Worm (Caenorhabditis elegans) whole organism, L2 larva: ENCODE measurements around the gene nspg-6.

ENCODE experiments used
- R02D3.7 ChIP-seq: fragments of 150-350 bp; optimal IDR thresholded peaks from 2 replicates; lab custom pipeline; 2014; ENCODE audit warnings: missing biosample characterization, missing genetic modification characterization
- alr-1 ChIP-seq: fragments of 150-350 bp; optimal IDR thresholded peaks from 2 replicates; lab custom pipeline; 2014; ENCODE audit warnings: missing biosample characterization, missing genetic modification characterization
- crh-2 ChIP-seq: sonication (generic microtip); optimal IDR thresholded peaks from 2 replicates; lab custom pipeline; 2017; ENCODE audit warnings: missing biosample characterization, missing genetic modification characterization
- elt-3 ChIP-seq: sonication (generic microtip); optimal IDR thresholded peaks from 2 replicates; lab custom pipeline; 2017; ENCODE audit warnings: missing biosample characterization, missing genetic modification characterization
- gmeb-1 ChIP-seq: fragments of 150-350 bp; optimal IDR thresholded peaks from 2 replicates; lab custom pipeline; 2014; ENCODE audit warnings: missing biosample characterization, missing genetic modification characterization
- lsy-2 ChIP-seq, 2 experiments: fragments of 150-350 bp in 1 of 2; sonication (generic microtip) in 1 of 2; optimal IDR thresholded peaks; 2 replicates each; lab custom pipeline; 2014 to 2017; ENCODE audit warnings: missing biosample characterization in 2 of 2, missing genetic modification characterization in 2 of 2
- nhr-25 ChIP-seq: fragments of 150-350 bp; sonication (generic microtip); optimal IDR thresholded peaks from 3 replicates; lab custom pipeline; 2014; ENCODE audit warnings: missing biosample characterization, missing genetic modification characterization
- unc-62 ChIP-seq: fragments of 150-350 bp; optimal IDR thresholded peaks from 2 replicates; lab custom pipeline; 2014; ENCODE audit warnings: missing biosample characterization, missing genetic modification reagents, missing genetic modification characterization

ce11 chrIII:7338009-7338408 lies 23.2 kb upstream of the nspg-6 start:
- TF ChIP-seq R02D3.7 (tag; lab: Kevin White, UChicago) (no peak), alr-1 (tag; lab: Kevin White, UChicago) (no peak), nhr-25 (no peak), elt-3 (tag; lab: Kevin White, UChicago) (no peak), unc-62 (GFP tag; lab: Kevin White, UChicago) (no peak), lsy-2 (tag; optimal IDR thresholded peaks at IDR 0.05; lab: Kevin White, UChicago) (no peak), crh-2 (tag; lab: Kevin White, UChicago) (no peak), gmeb-1 (tag; lab: Kevin White, UChicago) (no peak)
